Worm (Caenorhabditis elegans): ENCODE data around the gene F27B3.8.

DNA sequence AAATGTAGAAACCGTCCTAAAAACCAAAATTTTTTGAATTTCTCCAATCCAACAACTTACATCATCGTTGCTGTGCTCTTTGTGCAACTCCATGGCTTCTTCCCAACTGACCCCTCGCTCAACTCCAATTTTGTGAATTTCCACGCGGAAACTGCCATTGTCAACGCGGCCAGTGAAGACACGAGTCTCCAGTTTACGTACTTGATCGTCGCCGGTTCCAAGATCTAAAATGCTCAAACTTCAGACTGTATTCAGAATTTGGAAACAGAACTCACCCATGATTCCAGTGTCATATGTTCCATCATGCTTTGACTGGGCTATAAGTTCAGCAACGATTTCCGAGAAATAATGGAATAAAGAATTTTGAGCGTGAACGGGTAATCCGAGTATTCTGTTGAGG lies 14.6 kb downstream of the F27B3.8 start:
- no peak for TF ChIP-seq aly-1 (tag; optimal IDR thresholded peaks at IDR 0.05)
- no peak for TF ChIP-seq ama-1 (optimal IDR thresholded peaks at IDR 0.05)

All from whole organism, early embryonic.